Fruit fly (Drosophila melanogaster) whole organism, embryonic: ENCODE measurements around the gene CG9288.

ENCODE experiments used
- Abd-B ChIP-seq: fragments of 200-800 bp; sonication (Bioruptor generic); optimal IDR thresholded peaks from 2 replicates; lab custom pipeline; 2018; ENCODE audit warnings: missing biosample characterization, mild to moderate bottlenecking, missing genetic modification characterization, moderate library complexity
- Adf1 ChIP-seq: fragments of 200-800 bp; sonication (Bioruptor generic); IDR thresholded peaks from 2 replicates; pipeline ENCODE4 v1.3.6; 2022; ENCODE audit warnings: missing biosample characterization, missing genetic modification characterization
- Atf3 ChIP-seq: fragments of 200-800 bp; sonication (Bioruptor generic); optimal IDR thresholded peaks from 3 replicates; lab custom pipeline; 2016; ENCODE audit warnings: missing biosample characterization, missing genetic modification characterization
- Blimp-1 ChIP-seq: fragments of 200-800 bp; sonication (Bioruptor generic); optimal IDR thresholded peaks from 3 replicates; lab custom pipeline; 2018; ENCODE audit warnings: missing biosample characterization, missing genetic modification characterization, mild to moderate bottlenecking, moderate library complexity, missing genetic modification reagents
- CG10274 ChIP-seq: fragments of 200-800 bp; sonication (Bioruptor generic); optimal IDR thresholded peaks from 3 replicates; lab custom pipeline; 2017; ENCODE audit warnings: missing biosample characterization, mild to moderate bottlenecking, missing genetic modification characterization
- CG11504 ChIP-seq: fragments of 200-800 bp; sonication (Bioruptor generic); optimal IDR thresholded peaks from 3 replicates; lab custom pipeline; 2019; ENCODE audit warnings: missing biosample characterization, mild to moderate bottlenecking, missing genetic modification characterization, moderate library complexity
- CG12236 ChIP-seq: fragments of 200-800 bp; sonication (Bioruptor generic); optimal IDR thresholded peaks from 2 replicates; lab custom pipeline; 2016; ENCODE audit warnings: missing biosample characterization, missing genetic modification characterization
- CG14710 ChIP-seq: fragments of 200-800 bp; sonication (Bioruptor generic); optimal IDR thresholded peaks from 3 replicates; lab custom pipeline; 2019; ENCODE audit warnings: missing biosample characterization, mild to moderate bottlenecking, missing genetic modification characterization, moderate library complexity
- CG1529 ChIP-seq: fragments of 200-800 bp; sonication (Bioruptor generic); optimal IDR thresholded peaks from 3 replicates; lab custom pipeline; 2018; ENCODE audit warnings: missing biosample characterization, missing genetic modification characterization
- CG1647 ChIP-seq: fragments of 200-800 bp; sonication (Bioruptor generic); optimal IDR thresholded peaks from 3 replicates; lab custom pipeline; 2016; ENCODE audit warnings: missing biosample characterization, missing genetic modification characterization
- CG16779 ChIP-seq: fragments of 200-800 bp; sonication (Bioruptor generic); IDR thresholded peaks from 2 replicates; pipeline ENCODE4 v1.3.6; 2022; ENCODE audit warnings: missing biosample characterization, missing genetic modification characterization
- CG17385 ChIP-seq: fragments of 200-800 bp; sonication (Bioruptor generic); optimal IDR thresholded peaks from 3 replicates; lab custom pipeline; 2018; ENCODE audit warnings: missing biosample characterization, mild to moderate bottlenecking, missing genetic modification characterization
- CG30020 ChIP-seq: fragments of 200-800 bp; optimal IDR thresholded peaks from 2 replicates; lab custom pipeline; 2019; ENCODE audit warnings: missing biosample characterization, mild to moderate bottlenecking, missing genetic modification characterization, moderate library complexity
- CG31441 ChIP-seq: fragments of 200-800 bp; sonication (Bioruptor generic); IDR thresholded peaks from 2 replicates; pipeline ENCODE4 v1.3.6; 2022; ENCODE audit warnings: missing biosample characterization, missing genetic modification characterization
- CG32767 ChIP-seq: fragments of 200-800 bp; sonication (Bioruptor generic); IDR thresholded peaks from 2 replicates; pipeline ENCODE4 v1.3.6; 2022; ENCODE audit warnings: missing biosample characterization, missing genetic modification characterization
- CG34422 ChIP-seq: fragments of 200-800 bp; sonication (Bioruptor generic); IDR thresholded peaks from 3 replicates; pipeline ENCODE4 v1.3.6; 2022; ENCODE audit warnings: missing biosample characterization, missing genetic modification characterization
- CG3995 ChIP-seq: fragments of 200-800 bp; sonication (Bioruptor generic); optimal IDR thresholded peaks from 3 replicates; lab custom pipeline; 2016; ENCODE audit warnings: missing biosample characterization, missing genetic modification characterization
- CG4360 ChIP-seq: fragments of 200-800 bp; sonication (Bioruptor generic); IDR thresholded peaks from 2 replicates; pipeline ENCODE4 v1.3.6; 2022; ENCODE audit warnings: missing biosample characterization, missing genetic modification characterization
- CG4424 ChIP-seq: fragments of 200-800 bp; sonication (Bioruptor generic); optimal IDR thresholded peaks from 3 replicates; lab custom pipeline; 2016; ENCODE audit warnings: missing biosample characterization, missing genetic modification characterization
- CG4820 ChIP-seq: fragments of 200-800 bp; sonication (Bioruptor generic); optimal IDR thresholded peaks from 3 replicates; lab custom pipeline; 2016; ENCODE audit warnings: missing biosample characterization, missing genetic modification characterization
- CG8478 ChIP-seq: fragments of >200 bp; optimal IDR thresholded peaks from 2 replicates; lab custom pipeline; 2018
- CG9797 ChIP-seq: fragments of 200-800 bp; sonication (Bioruptor generic); optimal IDR thresholded peaks from 3 replicates; lab custom pipeline; 2018; ENCODE audit warnings: missing biosample characterization, mild to moderate bottlenecking, missing genetic modification characterization
- CG9876 ChIP-seq: fragments of 200-800 bp; sonication (Bioruptor generic); optimal IDR thresholded peaks from 2 replicates; lab custom pipeline; 2016; ENCODE audit warnings: missing biosample characterization, missing genetic modification characterization
- CHES-1-like ChIP-seq: fragments of 200-800 bp; sonication (Bioruptor generic); optimal IDR thresholded peaks from 2 replicates; lab custom pipeline; 2016; ENCODE audit warnings: missing biosample characterization, missing genetic modification characterization
- D19A ChIP-seq: fragments of 200-800 bp; optimal IDR thresholded peaks from 3 replicates; lab custom pipeline; 2019; ENCODE audit warnings: missing biosample characterization, mild to moderate bottlenecking, missing genetic modification characterization, moderate library complexity
- Deaf1 ChIP-seq: fragments of 200-800 bp; optimal IDR thresholded peaks from 3 replicates; lab custom pipeline; 2019; ENCODE audit warnings: missing biosample characterization, mild to moderate bottlenecking, missing genetic modification characterization, moderate library complexity
- Doc3 ChIP-seq: fragments of 200-800 bp; sonication (Bioruptor generic); IDR thresholded peaks from 3 replicates; pipeline ENCODE4 v1.3.6; 2022; ENCODE audit warnings: missing biosample characterization, missing genetic modification characterization; ENCODE audit not compliant: partially characterized antibody
- Gsc ChIP-seq: fragments of 200-800 bp; sonication (Bioruptor generic); IDR thresholded peaks from 2 replicates; pipeline ENCODE4 v1.3.6; 2022; ENCODE audit warnings: missing biosample characterization, missing genetic modification characterization
- HLH3B ChIP-seq: fragments of 200-800 bp; sonication (Bioruptor generic); IDR thresholded peaks from 2 replicates; pipeline ENCODE4 v1.3.6; 2022; ENCODE audit warnings: missing biosample characterization, missing genetic modification characterization
- HmgD ChIP-seq: fragments of 200-800 bp; sonication (Bioruptor generic); optimal IDR thresholded peaks from 3 replicates; lab custom pipeline; 2016; ENCODE audit warnings: missing biosample characterization, missing genetic modification characterization
- Hsf ChIP-seq: fragments of 200-800 bp; sonication (Bioruptor generic); optimal IDR thresholded peaks from 3 replicates; lab custom pipeline; 2016; ENCODE audit warnings: missing biosample characterization, missing genetic modification characterization
- MTF-1 ChIP-seq: fragments of 200-800 bp; sonication (Bioruptor generic); optimal IDR thresholded peaks from 2 replicates; lab custom pipeline; 2018; ENCODE audit warnings: missing biosample characterization, mild to moderate bottlenecking, missing genetic modification characterization, borderline replicate concordance
- PHDP ChIP-seq: fragments of 200-800 bp; sonication (Bioruptor generic); optimal IDR thresholded peaks from 3 replicates; lab custom pipeline; 2018; ENCODE audit warnings: missing biosample characterization, mild to moderate bottlenecking, missing genetic modification characterization, moderate library complexity
- Taf1 ChIP-seq: fragments of 200-800 bp; sonication (Bioruptor generic); IDR thresholded peaks from 2 replicates; pipeline ENCODE4 v1.3.6; 2022; ENCODE audit warnings: missing biosample characterization, missing genetic modification characterization
- abd-A ChIP-seq: fragments of 200-800 bp; sonication (Bioruptor generic); optimal IDR thresholded peaks from 3 replicates; lab custom pipeline; 2019; ENCODE audit warnings: missing biosample characterization, mild to moderate bottlenecking, missing genetic modification characterization, moderate library complexity
- al ChIP-seq: fragments of 200-800 bp; sonication (Bioruptor generic); IDR thresholded peaks from 2 replicates; pipeline ENCODE4 v1.3.6; 2022; ENCODE audit warnings: missing biosample characterization, missing genetic modification characterization
- aop ChIP-seq: fragments of 200-800 bp; sonication (Bioruptor generic); IDR thresholded peaks from 2 replicates; pipeline ENCODE4 v1.3.6; 2022; ENCODE audit warnings: missing biosample characterization, missing genetic modification characterization
- bowl ChIP-seq: fragments of 200-800 bp; sonication (Bioruptor generic); IDR thresholded peaks from 2 replicates; pipeline ENCODE4 v1.3.6; 2022; ENCODE audit warnings: missing biosample characterization, missing genetic modification characterization
- chm ChIP-seq: fragments of 200-800 bp; sonication (Bioruptor generic); IDR thresholded peaks from 2 replicates; pipeline ENCODE4 v1.3.6; 2022; ENCODE audit warnings: missing biosample characterization, missing genetic modification characterization
- chn ChIP-seq: fragments of 200-800 bp; sonication (Bioruptor generic); optimal IDR thresholded peaks from 2 replicates; lab custom pipeline; 2016; ENCODE audit warnings: missing biosample characterization, missing genetic modification characterization
- gcm ChIP-seq: fragments of 200-800 bp; sonication (Bioruptor generic); optimal IDR thresholded peaks from 2 replicates; lab custom pipeline; 2019; ENCODE audit warnings: missing biosample characterization, mild to moderate bottlenecking, missing genetic modification characterization, moderate library complexity
- gfzf ChIP-seq: fragments of 200-800 bp; sonication (Bioruptor generic); optimal IDR thresholded peaks from 2 replicates; lab custom pipeline; 2016; ENCODE audit warnings: missing biosample characterization, mild to moderate bottlenecking, missing genetic modification characterization, moderate library complexity
- lola ChIP-seq, 3 experiments: fragments of >200 bp in 2 of 3; fragments of 200-800 bp in 1 of 3; sonication (Bioruptor generic) in 1 of 3; optimal IDR thresholded peaks; 2 replicates each; lab custom pipeline; 2017 to 2019; ENCODE audit warnings: missing biosample characterization in 3 of 3, missing genetic modification characterization in 3 of 3, mild to moderate bottlenecking in 1 of 3, moderate library complexity in 1 of 3
- prd ChIP-seq, 3 experiments: fragments of >200 bp in 2 of 3; fragments of 200-800 bp in 1 of 3; sonication (Bioruptor generic) in 1 of 3; optimal IDR thresholded peaks in 2 of 3; IDR thresholded peaks in 1 of 3; 2 replicates in 2 of 3; 3 replicates in 1 of 3; pipeline versions ENCODE4 v1.3.6 to Lab custom; 2017 to 2022; ENCODE audit warnings: missing biosample characterization in 1 of 3, missing genetic modification characterization in 1 of 3
- ranshi ChIP-seq: fragments of 200-800 bp; sonication (Bioruptor generic); IDR thresholded peaks from 2 replicates; pipeline ENCODE4 v1.3.6; 2022; ENCODE audit warnings: missing biosample characterization, missing genetic modification characterization
- sr ChIP-seq: fragments of 200-800 bp; sonication (Bioruptor generic); IDR thresholded peaks from 3 replicates; pipeline ENCODE4 v1.3.6; 2022; ENCODE audit warnings: missing biosample characterization, missing genetic modification characterization
- tgo ChIP-seq: fragments of 200-800 bp; sonication (Bioruptor generic); IDR thresholded peaks from 3 replicates; pipeline ENCODE4 v1.3.6; 2022; ENCODE audit warnings: missing biosample characterization, missing genetic modification characterization
- tin ChIP-seq: fragments of 200-800 bp; sonication (Bioruptor generic); optimal IDR thresholded peaks from 3 replicates; lab custom pipeline; 2016; ENCODE audit warnings: missing biosample characterization, missing genetic modification characterization
- trem ChIP-seq: fragments of 200-800 bp; optimal IDR thresholded peaks from 3 replicates; lab custom pipeline; 2019; ENCODE audit warnings: missing biosample characterization, mild to moderate bottlenecking, missing genetic modification characterization, moderate library complexity
- wor ChIP-seq: fragments of 200-800 bp; sonication (Bioruptor generic); IDR thresholded peaks from 2 replicates; pipeline ENCODE4 v1.3.6; 2022; ENCODE audit warnings: missing biosample characterization, missing genetic modification characterization
- z ChIP-seq: fragments of 200-800 bp; sonication (Bioruptor generic); IDR thresholded peaks from 3 replicates; pipeline ENCODE4 v1.3.6; 2022; ENCODE audit warnings: missing biosample characterization, missing genetic modification characterization

CG9288 gene

dm6 chr3R:13779241-13779683, at the start of gene CG9288, which contains the start of gene CG42375 (continued):
- TF ChIP-seq Taf1 (no peak), Blimp-1 (peak; percentile 77), gfzf (GFP tag; lab: Kevin White, UChicago) (peak; percentile 6), chn (GFP tag; lab: Kevin White, UChicago) (no peak), MTF-1 (GFP tag; lab: Kevin White, UChicago) (no peak), CG32767 (GFP tag; lab: Robert Waterston, UW) (no peak), CG31441 (GFP tag; lab: Robert Waterston, UW) (peak; percentile 78), CG3995 (GFP tag; lab: Kevin White, UChicago) (no peak), CG10274 (no peak), Abd-B (GFP tag; lab: Kevin White, UChicago) (no peak), HmgD (no peak), abd-A (tag; lab: Kevin White, UChicago) (no peak), CG8478 (lab: Kevin White, UChicago) (no peak), tin (GFP tag; lab: Kevin White, UChicago) (peak; percentile 79), tgo (GFP tag; lab: Robert Waterston, UW) (peak; percentile 75), chm (GFP tag; lab: Robert Waterston, UW) (0 out of 2 replicates have a peak, but pooled peaks have one; percentile 35), Adf1 (GFP tag; lab: Robert Waterston, UW) (no peak), CG9797 (no peak), al (GFP tag; lab: Robert Waterston, UW) (0 out of 2 replicates have a peak, but pooled peaks have one; percentile 35), CG11504 (tag; lab: Kevin White, UChicago) (peak; percentile 86), Hsf (GFP tag; lab: Kevin White, UChicago) (no peak), CG14710 (tag; lab: Kevin White, UChicago) (peak; percentile 86), CG16779 (GFP tag; lab: Robert Waterston, UW) (no peak), CG4360 (no peak), CG4424 (GFP tag; lab: Kevin White, UChicago) (peak; percentile 69), D19A (tag; lab: Kevin White, UChicago) (peak; percentile 75), CG30020 (tag; lab: Kevin White, UChicago) (no peak), CHES-1-like (GFP tag; lab: Kevin White, UChicago) (no peak), CG1529 (no peak), lola (GFP tag; optimal IDR thresholded peaks at IDR 0.05; lab: Kevin White, UChicago) (peak in 1 of 3 experiments; percentile 22), PHDP (tag; lab: Kevin White, UChicago) (peak; percentile 31), CG9876 (GFP tag; lab: Kevin White, UChicago) (no peak), trem (tag; lab: Kevin White, UChicago) (peak; percentile 59), CG12236 (GFP tag; lab: Kevin White, UChicago) (no peak), Gsc (GFP tag; lab: Robert Waterston, UW) (no peak), sr (GFP tag; lab: Robert Waterston, UW) (no peak; the same call in 2 of the 3 replicates), gcm (GFP tag; lab: Kevin White, UChicago) (peak; percentile 61), wor (no peak), Deaf1 (peak; percentile 41), CG17385 (no peak), aop (no peak), ranshi (GFP tag; lab: Robert Waterston, UW) (peak; percentile 75), prd (optimal IDR thresholded peaks at IDR 0.05; lab: Kevin White, UChicago) (no peak), prd (GFP tag; IDR thresholded peaks at IDR 0.05; lab: Robert Waterston, UW) (peak; percentile 76), CG34422 (peak; percentile 70), HLH3B (peak; percentile 81), z (GFP tag; lab: Robert Waterston, UW) (0 out of 3 replicates have a peak, but pooled peaks have one; percentile 32), Atf3 (GFP tag; lab: Kevin White, UChicago) (no peak), CG4820 (peak; percentile 81), Doc3 (GFP tag; lab: Robert Waterston, UW) (no peak), CG1647 (peak; percentile 70), bowl (no peak)
